Worm (Caenorhabditis elegans): ENCODE results near the gene fbxl-5.

- TF ChIP-seq dpl-1 (GFP tag; optimal IDR thresholded peaks at IDR 0.05) (no peak), zip-4 (GFP tag; optimal IDR thresholded peaks at IDR 0.05) (no peak), unc-130 (tag; optimal IDR thresholded peaks at IDR 0.05) (no peak), skn-1 (tag; optimal IDR thresholded peaks at IDR 0.05) (no peak), pag-3 (tag; optimal IDR thresholded peaks at IDR 0.05; ENCODE audit: borderline replicate concordance, insufficient read depth) (no peak), lsy-2 (tag; optimal IDR thresholded peaks at IDR 0.05) (no peak), ceh-8 (GFP tag; optimal IDR thresholded peaks at IDR 0.05) (no peak), nhr-90 (tag; optimal IDR thresholded peaks at IDR 0.05; ENCODE audit: poor library complexity) (no peak), nhr-12 (tag; optimal IDR thresholded peaks at IDR 0.05) (no peak), lin-35 (GFP tag; optimal IDR thresholded peaks at IDR 0.05) (no peak), zag-1 (tag; optimal IDR thresholded peaks at IDR 0.05) (no peak)
Observed at ce11 chrV:7770961-7771360, 28.3 kb downstream of the fbxl-5 start, which contains the start of gene frpr-3.

All from whole organism, L1 larva.